Fruit fly (Drosophila melanogaster) ovary, adult (tissue): Measurements from ENCODE around the gene Kah.

ENCODE experiments used
- CG17801 ChIP-seq: fragments of 200-800 bp; optimal IDR thresholded peaks from 2 replicates; lab custom pipeline; 2019; ENCODE audit warnings: missing biosample characterization, mild to moderate bottlenecking, missing genetic modification characterization, moderate library complexity; ENCODE audit not compliant: partially characterized antibody

The Kah gene

DNA sequence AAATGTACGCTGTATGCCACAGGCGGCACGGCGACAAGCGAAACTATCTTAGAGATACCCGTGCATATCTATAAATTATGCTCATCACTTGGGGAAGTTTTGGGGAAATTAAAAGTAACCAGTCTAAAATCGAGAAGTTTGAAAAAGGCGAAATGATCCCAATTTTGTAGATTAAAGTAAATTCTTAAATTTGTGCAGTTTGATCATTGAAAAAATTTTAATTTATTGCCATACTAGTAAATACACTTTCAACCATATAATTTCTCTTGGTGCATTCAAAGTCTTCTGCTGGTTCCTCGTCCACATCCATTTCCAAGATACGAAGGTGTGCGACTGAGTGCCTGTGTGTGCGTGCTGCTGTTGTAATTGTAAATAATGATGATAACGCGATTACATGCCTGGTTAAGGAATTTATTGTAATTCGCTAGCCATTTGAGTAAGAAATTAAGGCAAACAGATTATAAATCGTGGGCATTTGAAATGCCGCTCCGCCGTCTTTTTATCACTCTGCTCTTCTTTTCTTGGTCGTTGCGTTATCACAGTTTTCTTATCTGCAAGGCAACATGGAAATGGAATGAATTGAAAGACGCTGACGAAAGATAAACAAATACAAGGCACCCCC, 26.5 kb upstream of the Kah start:
- no peak for TF ChIP-seq CG17801

DNA sequence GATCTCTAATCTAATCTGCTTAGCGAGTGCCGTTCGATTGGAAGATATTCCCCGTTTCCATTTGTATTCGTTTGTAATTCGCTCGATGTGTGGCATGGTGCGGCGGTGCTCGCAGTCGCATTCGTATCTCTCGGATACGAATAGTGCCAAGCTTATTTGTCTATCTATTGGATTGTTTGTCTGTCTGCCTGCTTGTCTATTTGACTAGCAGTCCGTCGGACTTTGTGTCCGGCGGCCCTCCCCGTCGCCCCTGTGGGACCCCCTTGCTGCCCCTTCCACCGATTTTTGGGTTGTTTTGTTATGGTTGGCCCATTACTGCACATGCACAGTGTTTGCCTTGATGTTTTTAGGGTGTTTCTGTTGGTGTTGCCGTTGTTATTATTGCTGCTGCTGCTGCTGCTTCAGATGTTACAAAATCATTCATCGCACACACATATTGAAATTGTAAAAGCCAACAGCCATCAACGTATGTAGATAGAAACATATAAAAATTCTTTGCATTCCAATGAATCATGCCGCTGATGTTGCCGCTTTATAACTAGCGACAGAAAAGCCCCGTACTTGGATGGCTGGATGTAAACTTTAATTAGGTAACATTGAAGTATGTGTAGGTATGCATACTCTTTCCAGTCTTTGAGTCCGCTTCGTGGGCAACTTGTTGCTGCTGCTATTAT, 25.8 kb upstream of the Kah start:
- TF ChIP-seq CG17801, result no peak

DNA sequence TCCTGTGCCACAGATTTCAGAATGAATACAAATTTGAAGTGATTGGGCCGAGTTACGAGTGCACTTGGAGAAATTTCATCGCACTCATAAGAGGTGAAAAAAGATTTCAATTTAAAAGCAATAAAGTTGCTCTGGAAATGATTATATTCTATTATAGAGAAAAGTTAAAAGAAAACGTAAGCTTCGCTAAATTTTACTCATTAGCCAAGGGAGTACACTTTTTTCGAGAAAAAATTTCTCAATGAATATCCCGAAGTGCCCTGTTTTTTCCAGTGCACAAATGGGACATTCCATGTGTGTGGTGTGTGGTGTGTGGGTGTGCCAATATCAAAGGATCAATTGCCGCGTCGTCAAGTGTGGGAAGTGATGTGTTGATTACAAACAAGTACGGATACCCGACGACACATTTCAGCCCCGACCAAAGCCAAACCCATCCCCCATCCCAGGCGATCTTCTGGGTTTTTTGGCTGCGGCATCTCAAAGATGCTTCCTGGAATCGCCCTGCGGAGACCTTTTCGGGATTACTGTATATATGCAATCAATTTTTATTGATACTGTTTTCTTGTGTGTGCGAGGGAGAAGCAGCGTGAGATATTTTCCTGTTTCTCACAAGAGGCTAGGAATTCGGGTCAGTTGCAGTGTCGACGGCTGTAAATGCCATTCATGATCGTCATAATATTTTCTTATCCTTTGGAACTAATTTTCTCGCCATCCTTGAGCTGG, 24.7 kb upstream of the Kah start:
- no peak for TF ChIP-seq CG17801

DNA sequence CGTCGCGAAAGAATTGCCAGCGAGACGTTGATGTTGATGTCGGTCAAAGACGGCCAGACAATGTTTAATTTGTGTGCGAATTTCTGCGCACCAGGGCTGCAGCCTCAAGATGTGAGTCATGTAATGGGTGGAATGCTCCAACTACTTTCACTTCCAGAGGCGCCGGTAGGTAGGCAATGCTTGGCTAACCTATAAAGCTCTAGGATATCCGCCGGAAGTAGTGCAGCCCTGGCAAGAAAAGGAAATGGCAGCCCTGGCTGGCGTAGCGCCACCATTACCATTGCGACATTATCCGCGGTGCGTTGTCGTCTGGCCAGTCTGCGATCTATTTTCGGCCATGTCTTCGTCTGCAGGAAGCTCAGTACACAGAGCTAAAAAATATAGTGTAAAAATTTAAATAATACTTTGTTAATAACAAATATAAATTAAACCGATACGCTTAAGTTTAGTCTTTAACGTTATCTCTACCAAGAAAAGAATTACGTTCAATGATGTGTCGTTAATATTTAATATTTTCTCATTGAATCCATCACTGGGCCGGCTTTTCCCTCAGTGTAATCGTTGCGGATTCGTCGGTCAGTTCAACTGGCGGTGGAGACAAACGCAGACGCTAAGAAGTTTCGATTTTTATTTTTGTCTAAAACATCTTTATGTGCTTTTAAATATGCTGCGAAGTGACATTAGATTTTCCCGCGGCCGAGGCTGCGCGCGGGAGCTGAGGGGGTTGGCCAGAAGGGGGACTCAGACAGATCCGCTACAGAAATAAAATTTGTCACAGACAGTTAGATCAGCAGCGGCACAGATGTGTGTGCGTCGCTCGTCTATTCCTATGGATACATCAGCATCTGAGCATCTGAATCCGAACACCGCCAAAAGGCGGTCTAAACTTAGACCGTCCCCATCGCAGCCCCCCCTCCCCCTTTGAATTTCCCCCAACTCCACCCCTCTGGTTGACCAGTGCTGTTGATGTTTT, 22.9 kb upstream of the Kah start:
- no peak for TF ChIP-seq CG17801

DNA sequence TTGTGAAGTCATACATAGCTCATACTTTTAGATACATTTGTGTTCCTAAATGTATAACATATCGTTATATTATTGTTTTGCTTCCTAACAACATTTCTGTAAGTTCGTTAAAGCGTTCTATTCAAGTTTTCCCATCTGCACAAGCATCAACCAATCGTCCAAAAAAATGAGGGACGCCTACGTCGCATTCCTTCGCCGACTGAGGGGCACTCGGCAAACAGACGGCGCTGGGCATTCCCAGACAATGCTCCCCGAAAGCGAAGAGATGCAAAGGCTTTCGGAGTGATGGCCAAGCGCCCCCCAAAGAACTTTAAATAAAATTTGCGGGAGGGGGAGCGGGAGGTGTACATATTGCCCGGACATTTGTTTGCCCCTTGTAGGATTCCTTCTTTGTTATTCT, 21.7 kb upstream of the Kah start:
- TF ChIP-seq CG17801, result no peak

DNA sequence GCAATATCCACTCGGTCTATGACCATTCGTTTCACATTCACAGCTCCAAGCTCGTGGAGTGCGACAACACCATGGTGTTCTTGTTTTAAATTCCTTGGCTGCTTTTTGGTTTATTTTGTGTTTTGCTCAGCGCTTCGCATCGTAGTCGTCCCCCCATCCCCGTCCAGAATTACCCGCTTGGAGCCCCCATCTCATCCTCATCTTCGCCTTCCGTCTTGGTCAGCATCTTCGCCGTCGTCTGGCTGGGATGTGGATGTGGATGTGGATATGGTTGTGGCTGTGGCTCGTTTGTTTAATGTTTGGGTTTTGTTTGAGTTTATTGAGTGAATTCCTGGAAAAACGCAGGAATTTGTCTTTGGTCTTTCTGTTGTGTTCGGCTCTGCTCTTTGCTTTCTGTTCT, 20.1 kb upstream of the Kah start:
- TF ChIP-seq CG17801, result no peak

DNA sequence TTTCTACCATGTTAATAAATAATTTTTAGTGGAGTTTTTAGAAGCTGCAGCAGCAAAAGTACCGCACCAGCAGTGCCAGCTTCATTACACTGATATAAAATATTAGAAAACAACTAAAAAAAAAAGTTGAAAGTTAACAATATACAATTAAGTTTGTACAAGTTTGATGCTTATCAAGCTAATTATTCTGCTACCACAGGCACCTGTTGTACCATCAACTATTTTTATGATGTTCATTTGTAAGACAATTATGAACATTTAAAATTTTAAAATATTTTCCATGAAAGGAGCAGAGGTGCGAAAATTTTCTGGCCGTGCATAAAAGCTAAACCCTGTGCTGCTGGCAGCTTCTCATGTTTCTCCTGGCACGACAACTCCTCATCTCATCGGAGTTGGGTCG, 19.3 kb upstream of the Kah start:
- no peak for TF ChIP-seq CG17801

DNA sequence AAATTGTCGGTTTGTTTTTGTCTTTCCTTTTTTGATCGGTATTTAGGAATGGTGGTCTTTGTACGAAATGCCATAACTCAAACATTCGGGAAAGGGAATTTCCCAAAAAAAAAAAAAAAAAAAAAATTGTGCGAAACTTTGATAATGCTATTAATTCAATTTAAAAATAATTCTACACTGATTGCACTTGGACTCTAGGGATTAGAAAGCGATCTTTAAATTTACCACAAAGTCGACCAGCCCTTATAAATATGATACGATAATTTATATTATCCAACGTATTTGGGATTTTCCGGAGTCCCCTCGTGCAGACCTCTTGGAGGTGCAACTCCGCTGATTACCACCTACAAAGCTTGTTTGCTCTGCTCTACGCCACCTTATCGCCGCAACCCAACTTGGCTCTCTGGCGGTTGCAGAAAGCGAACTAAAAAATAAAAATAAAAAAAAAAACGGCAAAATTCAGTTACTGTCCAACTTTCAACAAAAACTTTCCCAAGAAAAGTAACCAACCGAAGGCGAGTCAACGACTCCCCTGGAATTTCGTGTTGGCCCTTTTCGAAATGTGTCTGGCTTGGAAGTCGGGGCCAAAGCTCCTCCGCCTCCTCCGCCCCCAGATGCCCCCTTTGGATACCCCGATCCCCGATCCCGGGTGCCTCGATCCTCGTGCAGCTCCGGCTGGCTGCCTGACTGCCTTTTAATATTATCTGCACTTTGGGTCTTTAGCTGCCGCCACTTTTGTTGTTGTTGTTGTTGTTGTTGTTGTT, 18.7 kb upstream of the Kah start:
- no peak for TF ChIP-seq CG17801

DNA sequence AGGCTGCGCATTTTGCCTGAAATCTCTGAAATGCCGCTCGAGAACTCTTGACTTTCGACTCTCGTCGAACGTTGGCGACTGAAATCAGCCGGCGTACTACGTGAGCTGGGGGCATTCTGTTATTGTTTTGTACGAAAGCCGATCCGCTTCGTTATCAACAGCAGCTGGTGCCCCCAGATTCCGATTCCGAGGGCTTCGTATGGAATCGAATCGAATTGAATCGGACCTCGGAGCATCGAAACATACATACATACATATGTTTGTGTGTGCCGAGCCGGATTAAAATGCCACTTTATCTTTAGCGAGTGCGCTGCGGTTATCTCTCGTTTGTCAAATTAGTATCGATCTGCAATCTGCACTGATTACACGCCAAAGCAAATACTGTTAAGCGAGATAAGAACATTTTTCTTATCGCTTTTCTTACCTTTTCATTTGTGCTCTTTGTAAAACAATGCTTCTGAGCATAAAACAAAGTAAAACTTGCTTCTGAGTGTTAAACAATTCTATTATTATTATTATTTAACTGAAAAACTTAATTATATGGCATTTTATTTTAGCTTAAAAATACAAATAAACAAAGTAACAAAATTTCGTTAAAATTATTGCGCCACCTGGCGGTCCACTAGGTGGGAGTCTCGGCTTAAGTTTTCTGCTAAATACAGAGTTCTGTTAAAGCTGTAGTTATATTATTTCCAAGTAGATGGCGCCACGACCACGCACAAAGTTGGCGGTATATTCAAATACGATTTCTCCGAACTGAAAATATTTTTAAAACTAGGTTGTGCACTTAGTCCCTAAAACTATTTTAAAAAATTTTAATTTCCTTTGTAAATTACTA, 17.6 kb upstream of the Kah start, which contains the start of gene Reg-2:
TSS of gene Reg-2 (minus strand) at position 80 of the 838 bp plus-strand sequence.
- no peak for TF ChIP-seq CG17801

DNA sequence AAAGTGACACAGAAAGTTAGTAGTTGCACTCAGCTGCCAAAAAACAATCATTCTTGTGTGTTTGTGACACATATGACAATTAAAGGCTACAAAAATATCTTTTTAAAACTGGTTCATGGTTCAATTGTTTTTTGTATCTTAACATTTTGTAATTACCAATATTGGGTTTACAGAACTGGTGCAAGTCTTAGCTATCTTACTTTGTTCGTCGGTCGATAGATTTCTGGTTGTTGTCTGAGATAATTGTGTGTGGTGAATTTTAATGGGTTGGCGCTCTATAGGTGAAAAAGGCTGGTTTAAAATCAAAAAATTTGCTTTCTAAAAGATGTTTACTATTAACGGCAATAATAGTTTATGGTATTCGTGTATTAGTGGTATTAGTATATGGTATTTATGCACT, 15.6 kb upstream of the Kah start:
- TF ChIP-seq CG17801, result no peak

DNA sequence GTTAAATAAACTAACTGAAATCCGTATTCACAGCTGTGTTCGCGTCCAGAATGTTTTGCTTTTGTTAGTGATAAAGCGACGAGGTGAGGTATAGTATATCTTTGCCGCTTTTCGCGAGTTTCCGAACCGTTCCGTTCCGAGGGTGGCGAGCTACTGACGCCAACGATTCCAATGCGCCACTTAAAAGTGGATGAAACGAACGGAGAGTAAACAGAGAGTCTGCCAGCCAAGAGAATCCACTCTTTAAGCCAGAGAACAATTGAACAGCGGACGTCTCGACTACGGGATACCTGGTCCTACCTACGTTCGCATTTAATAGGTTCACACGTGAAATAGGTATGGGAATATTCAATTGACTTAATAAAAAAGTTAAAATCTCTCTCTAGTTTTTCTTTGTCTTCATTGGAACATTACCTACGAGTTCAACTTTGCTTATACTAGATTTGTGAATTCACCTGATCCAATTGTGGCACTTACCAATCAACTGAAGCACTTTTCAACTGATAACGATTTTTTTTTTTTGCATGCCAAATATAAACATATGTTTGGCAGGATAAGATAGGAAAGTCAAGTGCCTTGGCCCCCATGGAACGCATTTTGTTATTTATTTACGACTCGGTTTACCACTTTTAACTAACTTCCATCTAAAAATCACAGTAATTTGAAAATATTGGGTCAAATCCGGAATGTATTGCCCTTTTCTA, 14.9 kb upstream of the Kah start, which contains the start of gene CG13893:
TSS of gene CG13893 (minus strand) at position 162 of the 704 bp plus-strand sequence.
- peak; percentile 69 for TF ChIP-seq CG17801

DNA sequence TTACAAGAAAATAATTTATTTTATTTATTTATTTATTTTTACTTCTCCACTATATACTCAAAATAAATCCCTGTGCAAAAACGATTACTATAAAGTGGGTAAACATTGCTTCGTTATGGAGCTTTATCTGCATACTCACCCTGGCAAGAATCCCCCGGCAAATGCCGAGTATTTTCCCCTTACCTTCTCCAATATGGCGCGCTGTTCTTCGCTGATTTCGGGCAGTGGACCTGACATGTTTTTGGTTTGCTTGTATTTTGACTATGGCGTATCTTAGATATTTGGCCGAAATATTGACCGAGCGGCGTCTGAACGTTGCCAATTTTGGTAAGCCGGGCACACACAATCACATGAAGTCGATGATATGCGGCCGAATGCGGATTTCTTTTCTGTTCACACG, 14.1 kb upstream of the Kah start:
- TF ChIP-seq CG17801, result no peak

DNA sequence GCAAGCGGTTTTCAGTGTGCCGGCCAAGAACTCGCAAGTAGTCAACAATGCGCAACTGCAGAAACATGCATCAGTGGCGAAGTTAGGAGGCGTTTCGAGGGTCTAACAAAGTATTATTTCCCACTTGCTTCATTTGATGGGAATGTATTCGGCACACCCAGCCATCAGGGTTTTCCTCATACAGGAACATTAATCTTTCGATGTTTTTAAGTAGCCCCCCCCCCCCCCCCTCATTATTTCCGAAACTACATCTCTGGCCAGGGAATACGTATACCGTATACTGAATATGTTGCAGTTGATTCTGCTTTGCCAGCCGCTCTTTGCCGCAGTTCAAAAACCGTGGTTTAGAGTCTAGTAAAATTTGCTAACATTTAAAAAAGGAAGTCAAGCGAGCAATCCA, 13.5 kb upstream of the Kah start:
- no peak for TF ChIP-seq CG17801

DNA sequence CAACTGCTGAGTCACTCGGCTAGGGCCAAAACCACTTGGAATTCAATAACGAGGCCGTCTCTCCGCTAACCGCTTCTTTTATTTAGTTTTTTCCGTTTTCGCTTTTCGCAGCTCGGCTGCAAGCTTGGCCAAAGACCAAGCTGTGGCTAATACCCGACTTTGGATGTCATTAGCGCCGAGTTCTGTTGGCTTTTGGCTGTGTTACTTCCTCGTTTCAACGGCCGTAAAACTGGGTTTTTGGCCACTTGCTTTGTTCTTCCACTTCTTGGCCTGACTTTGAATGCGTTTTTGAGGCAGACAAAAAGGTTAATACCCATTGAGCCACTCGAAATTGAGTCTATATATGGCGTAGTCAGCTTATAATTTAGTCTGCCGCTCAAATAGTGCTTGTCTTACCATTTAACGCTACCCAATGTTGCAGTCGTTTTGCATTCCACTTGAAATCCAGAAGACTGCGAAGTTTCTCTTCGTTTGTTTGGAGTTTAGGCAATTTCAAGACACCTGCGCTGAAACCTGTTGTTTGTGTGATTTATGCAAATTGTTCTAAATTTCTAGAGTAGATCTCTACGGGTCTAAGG, 12.6 kb upstream of the Kah start:
- TF ChIP-seq CG17801, result no peak
